Fruit fly (Drosophila melanogaster) whole organism, adult: ENCODE results near the gene Lam.

Experiments used
- CG11617 ChIP-seq: fragments of 200-800 bp; sonication (Bioruptor generic); optimal IDR thresholded peaks from 2 replicates; lab custom pipeline; 2017; ENCODE audit warnings: mild to moderate bottlenecking, missing biosample characterization, missing genetic modification reagents, missing genetic modification characterization
- CG12768 ChIP-seq: fragments of 200-800 bp; sonication (Bioruptor generic); optimal IDR thresholded peaks from 2 replicates; lab custom pipeline; 2017; ENCODE audit warnings: missing biosample characterization, missing genetic modification characterization, mild to moderate bottlenecking, moderate library complexity, missing genetic modification reagents
- CG14711 ChIP-seq: fragments of 200-800 bp; sonication (Bioruptor generic); optimal IDR thresholded peaks from 2 replicates; lab custom pipeline; 2018; ENCODE audit warnings: missing biosample characterization, mild to moderate bottlenecking, missing genetic modification characterization, moderate library complexity
- CG1620 ChIP-seq: fragments of 200-800 bp; sonication (Bioruptor generic); optimal IDR thresholded peaks from 2 replicates; lab custom pipeline; 2016; ENCODE audit warnings: missing biosample characterization, missing genetic modification characterization
- CG33017 ChIP-seq: fragments of 200-800 bp; sonication (Bioruptor generic); optimal IDR thresholded peaks from 2 replicates; lab custom pipeline; 2018; ENCODE audit warnings: missing biosample characterization, mild to moderate bottlenecking, missing genetic modification characterization, moderate library complexity
- CG5204 ChIP-seq: fragments of 200-800 bp; sonication (Bioruptor generic); optimal IDR thresholded peaks from 2 replicates; lab custom pipeline; 2016; ENCODE audit warnings: missing biosample characterization, missing genetic modification characterization
- CG7045 ChIP-seq: fragments of 200-800 bp; sonication (Bioruptor generic); optimal IDR thresholded peaks from 2 replicates; lab custom pipeline; 2017; ENCODE audit warnings: missing biosample characterization, mild to moderate bottlenecking, missing genetic modification characterization
- CG7101 ChIP-seq: fragments of 200-800 bp; sonication (Bioruptor generic); optimal IDR thresholded peaks from 2 replicates; lab custom pipeline; 2018; ENCODE audit warnings: missing biosample characterization, mild to moderate bottlenecking, missing genetic modification characterization, moderate library complexity
- Clk ChIP-seq: fragments of 200-800 bp; sonication (Bioruptor generic); optimal IDR thresholded peaks from 2 replicates; lab custom pipeline; 2017; ENCODE audit warnings: missing biosample characterization, missing genetic modification characterization
- Crg-1 ChIP-seq: fragments of 200-800 bp; sonication (Bioruptor generic); optimal IDR thresholded peaks from 2 replicates; lab custom pipeline; 2016; ENCODE audit warnings: missing biosample characterization, missing genetic modification characterization
- Hr96 ChIP-seq: fragments of 200-800 bp; sonication (Bioruptor generic); optimal IDR thresholded peaks from 2 replicates; lab custom pipeline; 2016; ENCODE audit warnings: missing biosample characterization, missing genetic modification characterization
- Mnt ChIP-seq: fragments of 200-800 bp; sonication (Bioruptor generic); optimal IDR thresholded peaks from 2 replicates; lab custom pipeline; 2016; ENCODE audit warnings: missing biosample characterization, mild to moderate bottlenecking, missing genetic modification characterization
- bab1 ChIP-seq: fragments of 200-800 bp; sonication (Bioruptor generic); optimal IDR thresholded peaks from 3 replicates; lab custom pipeline; 2019; ENCODE audit warnings: missing biosample characterization, mild to moderate bottlenecking, missing genetic modification characterization, moderate library complexity
- cnc ChIP-seq, 2 experiments: fragments of >200 bp; optimal IDR thresholded peaks; 2 replicates each; lab custom pipeline; 2017
- kay ChIP-seq: fragments of 200-800 bp; sonication (Bioruptor generic); peaks from one replicate; lab custom pipeline; 2016; ENCODE audit warnings: missing biosample characterization, missing genetic modification characterization, borderline replicate concordance
- ovo ChIP-seq: fragments of 200-800 bp; sonication (Bioruptor generic); optimal IDR thresholded peaks from 2 replicates; lab custom pipeline; 2016; ENCODE audit warnings: missing biosample characterization, missing genetic modification characterization
- pad ChIP-seq: fragments of 200-800 bp; sonication (Bioruptor generic); optimal IDR thresholded peaks from 3 replicates; lab custom pipeline; 2017; ENCODE audit warnings: missing biosample characterization, missing genetic modification characterization, mild to moderate bottlenecking, moderate library complexity, missing genetic modification reagents
- tj ChIP-seq: fragments of 200-800 bp; sonication (Bioruptor generic); optimal IDR thresholded peaks from 3 replicates; lab custom pipeline; 2017; ENCODE audit warnings: missing biosample characterization, mild to moderate bottlenecking, missing genetic modification characterization, moderate library complexity
- toe ChIP-seq: fragments of 200-800 bp; sonication (Bioruptor generic); optimal IDR thresholded peaks from 2 replicates; lab custom pipeline; 2016; ENCODE audit warnings: missing biosample characterization, missing genetic modification characterization

The Lam gene

dm6 chr2L:5541935-5542685 lies at the start of gene Lam, which contains the start of gene Hel25E:
TSS of gene Lam (plus strand) at chr2L:5542480.
TSS of gene Hel25E (minus strand) at chr2L:5542314.
- TF ChIP-seq pad (GFP tag; lab: Kevin White, UChicago) (no peak), CG11617 (GFP tag; lab: Kevin White, UChicago) (peak; percentile 40), CG7101 (tag; lab: Kevin White, UChicago) (peak; percentile 5), Mnt (GFP tag; lab: Kevin White, UChicago) (peak; percentile 56)

dm6 chr2L:5492924-5493323 lies 49.4 kb upstream of the Lam start:
- TF ChIP-seq ovo (GFP tag; lab: Kevin White, UChicago) (no peak), toe (GFP tag; lab: Kevin White, UChicago) (no peak), Crg-1 (GFP tag; lab: Kevin White, UChicago) (no peak), cnc (optimal IDR thresholded peaks at IDR 0.05; lab: Kevin White, UChicago) (no peak), pad (GFP tag; lab: Kevin White, UChicago) (no peak)

- no peak for TF ChIP-seq cnc (optimal IDR thresholded peaks at IDR 0.05; lab: Kevin White, UChicago)
- no peak for TF ChIP-seq CG5204 (GFP tag; lab: Kevin White, UChicago)
- TF ChIP-seq Crg-1 (GFP tag; lab: Kevin White, UChicago), result no peak
- TF ChIP-seq tj, result no peak
- TF ChIP-seq CG7045 (GFP tag; lab: Kevin White, UChicago), result no peak
These were observed 48.3 kb upstream of the Lam start for dm6 chr2L:5493907-5494404.

dm6 chr2L:5494808-5495356 lies 47.4 kb upstream of the Lam start:
- no peak for TF ChIP-seq pad (GFP tag; lab: Kevin White, UChicago)
- TF ChIP-seq toe (GFP tag; lab: Kevin White, UChicago), result no peak
- peak; percentile 18 for TF ChIP-seq CG5204 (GFP tag; lab: Kevin White, UChicago)

- TF ChIP-seq pad (GFP tag; lab: Kevin White, UChicago) (no peak), CG14711 (tag; lab: Kevin White, UChicago) (no peak), ovo (GFP tag; lab: Kevin White, UChicago) (no peak), CG11617 (GFP tag; lab: Kevin White, UChicago) (no peak), Mnt (GFP tag; lab: Kevin White, UChicago) (no peak), CG7045 (GFP tag; lab: Kevin White, UChicago) (no peak), CG7101 (tag; lab: Kevin White, UChicago) (no peak), cnc (optimal IDR thresholded peaks at IDR 0.05; lab: Kevin White, UChicago) (no peak), CG12768 (GFP tag; lab: Kevin White, UChicago) (no peak), kay (GFP tag; lab: Kevin White, UChicago) (no peak), CG1620 (GFP tag; lab: Kevin White, UChicago) (no peak), CG5204 (GFP tag; lab: Kevin White, UChicago) (no peak), bab1 (GFP tag; lab: Kevin White, UChicago) (no peak), toe (GFP tag; lab: Kevin White, UChicago) (no peak)
These were observed 45.7 kb upstream of the Lam start for dm6 chr2L:5496468-5497093.

dm6 chr2L:5499458-5499857 lies 42.8 kb upstream of the Lam start:
- no peak for TF ChIP-seq tj
- no peak for TF ChIP-seq CG7045 (GFP tag; lab: Kevin White, UChicago)
- no peak for TF ChIP-seq Clk (GFP tag; lab: Kevin White, UChicago)
- no peak for TF ChIP-seq bab1 (GFP tag; lab: Kevin White, UChicago)
- TF ChIP-seq ovo (GFP tag; lab: Kevin White, UChicago), result no peak
- no peak for TF ChIP-seq CG11617 (GFP tag; lab: Kevin White, UChicago)
- no peak for TF ChIP-seq kay (GFP tag; lab: Kevin White, UChicago)
- TF ChIP-seq CG14711 (tag; lab: Kevin White, UChicago), result no peak
- no peak for TF ChIP-seq Hr96 (GFP tag; lab: Kevin White, UChicago)
- TF ChIP-seq CG33017, result no peak

- TF ChIP-seq pad (GFP tag; lab: Kevin White, UChicago) (no peak), Crg-1 (GFP tag; lab: Kevin White, UChicago) (no peak), CG7045 (GFP tag; lab: Kevin White, UChicago) (no peak), CG1620 (GFP tag; lab: Kevin White, UChicago) (no peak), CG14711 (tag; lab: Kevin White, UChicago) (no peak), toe (GFP tag; lab: Kevin White, UChicago) (no peak)
These were observed 40.9 kb upstream of the Lam start for dm6 chr2L:5501335-5501734.
